Worm (Caenorhabditis elegans) whole organism, mixed stage, embryonic: ENCODE data around the gene rpn-12.
A peak's percentile ranks its signal among the peaks of the same experiment; 100 is the strongest.

ENCODE experiments used
- M03D4.4 ChIP-seq: sonication (generic microtip); optimal IDR thresholded peaks from 2 replicates; lab custom pipeline; 2017; ENCODE audit warnings: mild to moderate bottlenecking, missing genetic modification characterization, missing compliant biosample characterization
- bed-3 ChIP-seq: fragments of 200-800 bp; sonication (Bioruptor generic); optimal IDR thresholded peaks from 3 replicates; lab custom pipeline; 2018; ENCODE audit warnings: mild to moderate bottlenecking, missing genetic modification characterization, moderate library complexity, missing compliant biosample characterization
- blmp-1 ChIP-seq: fragments of 150-350 bp; optimal IDR thresholded peaks from 2 replicates; lab custom pipeline; 2014; ENCODE audit warnings: missing biosample characterization, missing genetic modification characterization
- ceh-43 ChIP-seq: fragments of 200-800 bp; sonication (Bioruptor generic); optimal IDR thresholded peaks from 2 replicates; lab custom pipeline; 2018; ENCODE audit warnings: mild to moderate bottlenecking, missing genetic modification characterization, moderate library complexity, missing compliant biosample characterization
- ceh-83 ChIP-seq: fragments of 200-800 bp; sonication (Bioruptor generic); optimal IDR thresholded peaks from 2 replicates; lab custom pipeline; 2018; ENCODE audit warnings: mild to moderate bottlenecking, missing genetic modification characterization, missing compliant biosample characterization
- ces-1 ChIP-seq: fragments of 150-350 bp; optimal IDR thresholded peaks from 2 replicates; lab custom pipeline; 2014; ENCODE audit warnings: missing biosample characterization, missing genetic modification reagents, missing genetic modification characterization
- cnd-1 ChIP-seq: fragments of 200-800 bp; sonication (Bioruptor generic); optimal IDR thresholded peaks from 2 replicates; lab custom pipeline; 2018; ENCODE audit warnings: mild to moderate bottlenecking, missing genetic modification characterization, missing compliant biosample characterization
- elt-1 ChIP-seq: sonication (generic microtip); optimal IDR thresholded peaks from 2 replicates; lab custom pipeline; 2017; ENCODE audit warnings: missing genetic modification characterization, mild to moderate bottlenecking, missing compliant biosample characterization, antibody characterized with exemption, moderate library complexity, borderline replicate concordance; ENCODE audit not compliant: insufficient read depth
- elt-3 ChIP-seq: fragments of 150-350 bp; optimal IDR thresholded peaks from 2 replicates; lab custom pipeline; 2014; ENCODE audit warnings: missing biosample characterization, missing genetic modification characterization
- flh-1 ChIP-seq: fragments of 200-800 bp; sonication (Bioruptor generic); optimal IDR thresholded peaks from 2 replicates; lab custom pipeline; 2018; ENCODE audit warnings: mild to moderate bottlenecking, missing genetic modification characterization, moderate library complexity, missing compliant biosample characterization
- ham-2 ChIP-seq: fragments of 200-800 bp; sonication (Bioruptor generic); optimal IDR thresholded peaks from 2 replicates; lab custom pipeline; 2018; ENCODE audit warnings: mild to moderate bottlenecking, missing genetic modification characterization, missing compliant biosample characterization
- lin-13 ChIP-seq: fragments of 150-350 bp; optimal IDR thresholded peaks from 2 replicates; lab custom pipeline; 2014; ENCODE audit warnings: missing biosample characterization, missing genetic modification characterization
- lin-32 ChIP-seq: fragments of 200-800 bp; sonication (Bioruptor generic); optimal IDR thresholded peaks from 2 replicates; lab custom pipeline; 2018; ENCODE audit warnings: mild to moderate bottlenecking, missing genetic modification characterization, missing compliant biosample characterization
- lsy-2 ChIP-seq: fragments of 150-350 bp; optimal IDR thresholded peaks from 2 replicates; lab custom pipeline; 2014; ENCODE audit warnings: missing biosample characterization, missing genetic modification characterization
- mab-5 ChIP-seq: fragments of 150-350 bp; optimal IDR thresholded peaks from 2 replicates; lab custom pipeline; 2014; ENCODE audit warnings: missing biosample characterization, missing genetic modification characterization
- mls-2 ChIP-seq: sonication (generic microtip); optimal IDR thresholded peaks from 2 replicates; lab custom pipeline; 2016; ENCODE audit warnings: mild to moderate bottlenecking, missing genetic modification characterization, moderate library complexity, missing compliant biosample characterization
- nhr-2 ChIP-seq: fragments of 150-350 bp; optimal IDR thresholded peaks from 2 replicates; lab custom pipeline; 2014; ENCODE audit warnings: missing biosample characterization, missing genetic modification characterization
- nhr-237 ChIP-seq: fragments of 150-350 bp; optimal IDR thresholded peaks from 2 replicates; lab custom pipeline; 2014; ENCODE audit warnings: missing biosample characterization, missing genetic modification characterization
- nhr-28 ChIP-seq: fragments of 150-350 bp; optimal IDR thresholded peaks from 2 replicates; lab custom pipeline; 2014; ENCODE audit warnings: missing biosample characterization, missing genetic modification characterization
- nhr-76 ChIP-seq: sonication (generic microtip); optimal IDR thresholded peaks from 2 replicates; lab custom pipeline; 2017; ENCODE audit warnings: missing biosample characterization, missing genetic modification characterization
- pha-4 ChIP-seq: fragments of 150-350 bp; optimal IDR thresholded peaks from 2 replicates; lab custom pipeline; 2018; ENCODE audit warnings: missing biosample characterization, missing genetic modification reagents, missing genetic modification characterization
- sem-2 ChIP-seq: fragments of 200-800 bp; sonication (Bioruptor generic); optimal IDR thresholded peaks from 2 replicates; lab custom pipeline; 2018; ENCODE audit warnings: mild to moderate bottlenecking, missing genetic modification characterization, missing compliant biosample characterization
- snpc-4 ChIP-seq: fragments of 150-350 bp; optimal IDR thresholded peaks from 2 replicates; lab custom pipeline; 2014; ENCODE audit warnings: missing biosample characterization, missing genetic modification characterization
- sptf-1 ChIP-seq: sonication (generic microtip); optimal IDR thresholded peaks from 2 replicates; lab custom pipeline; 2017; ENCODE audit warnings: mild to moderate bottlenecking, missing genetic modification characterization, moderate library complexity, missing compliant biosample characterization
- unc-120 ChIP-seq: sonication (generic microtip); optimal IDR thresholded peaks from 2 replicates; lab custom pipeline; 2017; ENCODE audit warnings: missing genetic modification characterization, missing compliant biosample characterization; ENCODE audit not compliant: poor library complexity, severe bottlenecking
- unc-39 ChIP-seq: fragments of 150-350 bp; optimal IDR thresholded peaks from 2 replicates; lab custom pipeline; 2014; ENCODE audit warnings: missing biosample characterization, missing genetic modification characterization
- unc-62 ChIP-seq: fragments of 150-350 bp; optimal IDR thresholded peaks from 2 replicates; lab custom pipeline; 2014; ENCODE audit warnings: missing biosample characterization, missing genetic modification reagents, missing genetic modification characterization
- zip-8 ChIP-seq: fragments of 150-350 bp; optimal IDR thresholded peaks from 2 replicates; lab custom pipeline; 2014; ENCODE audit warnings: missing biosample characterization, missing genetic modification characterization
- ztf-11 ChIP-seq: fragments of 150-350 bp; optimal IDR thresholded peaks from 2 replicates; lab custom pipeline; 2014; ENCODE audit warnings: missing biosample characterization, missing genetic modification characterization

rpn-12 gene

ce11 chrII:11617715-11618114, 35.2 kb upstream of the rpn-12 start:
- TF ChIP-seq elt-3 (tag; lab: Kevin White, UChicago) (no peak), ztf-11 (no peak), nhr-2 (no peak), cnd-1 (tag; lab: Kevin White, UChicago) (no peak), ceh-43 (GFP tag; lab: Kevin White, UChicago) (no peak), nhr-28 (tag; lab: Kevin White, UChicago) (no peak), lin-32 (GFP tag; lab: Kevin White, UChicago) (no peak), flh-1 (GFP tag; lab: Kevin White, UChicago) (no peak), ceh-83 (GFP tag; lab: Kevin White, UChicago) (no peak), sem-2 (no peak)

- TF ChIP-seq snpc-4 (tag; lab: Kevin White, UChicago) (no peak), unc-120 (tag; lab: Kevin White, UChicago) (no peak), unc-62 (GFP tag; lab: Kevin White, UChicago) (no peak), mls-2 (tag; lab: Kevin White, UChicago) (no peak), bed-3 (GFP tag; lab: Kevin White, UChicago) (no peak), ces-1 (GFP tag; lab: Kevin White, UChicago) (no peak), sptf-1 (tag; lab: Kevin White, UChicago) (no peak), nhr-76 (tag; lab: Kevin White, UChicago) (no peak), ztf-11 (no peak), mab-5 (tag; lab: Kevin White, UChicago) (no peak), pha-4 (tag; lab: Kevin White, UChicago) (no peak), nhr-28 (tag; lab: Kevin White, UChicago) (no peak), lin-32 (GFP tag; lab: Kevin White, UChicago) (no peak), sem-2 (no peak), ceh-43 (GFP tag; lab: Kevin White, UChicago) (no peak), lin-13 (tag; lab: Kevin White, UChicago) (no peak)
Measured at ce11 chrII:11619171-11619570, 33.8 kb upstream of the rpn-12 start.

- peak; percentile 49 for TF ChIP-seq ham-2 (GFP tag; lab: Kevin White, UChicago)
- no peak for TF ChIP-seq nhr-76 (tag; lab: Kevin White, UChicago)
- no peak for TF ChIP-seq zip-8 (tag; lab: Kevin White, UChicago)
- TF ChIP-seq elt-1 (tag; lab: Kevin White, UChicago) = no peak
- no peak for TF ChIP-seq unc-39 (tag; lab: Kevin White, UChicago)
- TF ChIP-seq lin-13 (tag; lab: Kevin White, UChicago) = no peak
- TF ChIP-seq bed-3 (GFP tag; lab: Kevin White, UChicago) = peak; percentile 17
- TF ChIP-seq cnd-1 (tag; lab: Kevin White, UChicago) = peak; percentile 16
- peak; percentile 49 for TF ChIP-seq mls-2 (tag; lab: Kevin White, UChicago)
- no peak for TF ChIP-seq nhr-237 (tag; lab: Kevin White, UChicago)
- TF ChIP-seq pha-4 (tag; lab: Kevin White, UChicago) = peak; percentile 29
- no peak for TF ChIP-seq ztf-11
- no peak for TF ChIP-seq lsy-2 (tag; lab: Kevin White, UChicago)
- peak; percentile 36 for TF ChIP-seq sptf-1 (tag; lab: Kevin White, UChicago)
- no peak for TF ChIP-seq snpc-4 (tag; lab: Kevin White, UChicago)
- TF ChIP-seq ceh-83 (GFP tag; lab: Kevin White, UChicago) = peak; percentile 44
- no peak for TF ChIP-seq nhr-2
- peak; percentile 64 for TF ChIP-seq unc-120 (tag; lab: Kevin White, UChicago)
- no peak for TF ChIP-seq elt-3 (tag; lab: Kevin White, UChicago)
- TF ChIP-seq sem-2 = no peak
- TF ChIP-seq M03D4.4 (tag; lab: Kevin White, UChicago) = no peak
Measured at ce11 chrII:11619895-11620439, 33.0 kb upstream of the rpn-12 start.

- TF ChIP-seq lin-32 (GFP tag; lab: Kevin White, UChicago) = no peak
- TF ChIP-seq ztf-11 = no peak
- no peak for TF ChIP-seq nhr-28 (tag; lab: Kevin White, UChicago)
- no peak for TF ChIP-seq unc-120 (tag; lab: Kevin White, UChicago)
- no peak for TF ChIP-seq nhr-2
- no peak for TF ChIP-seq blmp-1 (tag; lab: Kevin White, UChicago)
- TF ChIP-seq, all 35 proteins: peak for 0
Measured at ce11 chrII:11620630-11621246, 32.2 kb upstream of the rpn-12 start.
